Fruit fly (Drosophila melanogaster) whole organism, wandering third instar larva: ENCODE measurements around the gene wwk.

Experiments
- Abd-B ChIP-seq: fragments of >200 bp; optimal IDR thresholded peaks from 2 replicates; lab custom pipeline; 2017; ENCODE audit warnings: missing biosample characterization, missing genetic modification characterization
- CG32264 ChIP-seq: fragments of 200-800 bp; sonication (Bioruptor generic); optimal IDR thresholded peaks from 2 replicates; lab custom pipeline; 2016; ENCODE audit warnings: missing biosample characterization, missing genetic modification characterization
- CG9705 ChIP-seq: fragments of 200-800 bp; sonication (Bioruptor generic); optimal IDR thresholded peaks from 2 replicates; lab custom pipeline; 2018; ENCODE audit warnings: missing biosample characterization, mild to moderate bottlenecking, missing genetic modification characterization
- CrebA ChIP-seq: fragments of 200-800 bp; sonication (Bioruptor generic); optimal IDR thresholded peaks from 2 replicates; lab custom pipeline; 2016; ENCODE audit warnings: missing biosample characterization, mild to moderate bottlenecking, missing genetic modification characterization, borderline replicate concordance
- Dfd ChIP-seq: fragments of >200 bp; optimal IDR thresholded peaks from 2 replicates; lab custom pipeline; 2017; ENCODE audit warnings: missing biosample characterization, missing genetic modification characterization
- Dif ChIP-seq: fragments of 200-275, 200-300 bp; sonication (Bioruptor generic); optimal IDR thresholded peaks from 2 replicates; lab custom pipeline; 2018; ENCODE audit warnings: missing biosample characterization, missing genetic modification characterization; ENCODE audit not compliant: partially characterized antibody
- GATAd ChIP-seq: sonication (Bioruptor generic); optimal IDR thresholded peaks from 2 replicates; lab custom pipeline; 2016; ENCODE audit warnings: missing biosample characterization, missing genetic modification characterization
- HLH106 ChIP-seq: fragments of 200-800 bp; optimal IDR thresholded peaks from 3 replicates; lab custom pipeline; 2019; ENCODE audit warnings: missing biosample characterization, mild to moderate bottlenecking, missing genetic modification characterization, moderate library complexity
- Hnf4 ChIP-seq: fragments of 200-800 bp; sonication (Bioruptor generic); optimal IDR thresholded peaks from 2 replicates; lab custom pipeline; 2016; ENCODE audit warnings: missing biosample characterization, mild to moderate bottlenecking, missing genetic modification characterization
- Hr78 ChIP-seq: fragments of >200 bp; optimal IDR thresholded peaks from 2 replicates; lab custom pipeline; 2017; ENCODE audit warnings: missing biosample characterization, missing genetic modification characterization
- Hr83 ChIP-seq: fragments of 200-300 bp; sonication (Bioruptor generic); optimal IDR thresholded peaks from 2 replicates; lab custom pipeline; 2016; ENCODE audit warnings: missing biosample characterization, mild to moderate bottlenecking, missing genetic modification characterization, moderate library complexity; ENCODE audit not compliant: poor library complexity, severe bottlenecking
- Jra ChIP-seq: sonication (Bioruptor generic); optimal IDR thresholded peaks from 2 replicates; lab custom pipeline; 2016; ENCODE audit warnings: missing biosample characterization, missing genetic modification characterization
- Mio ChIP-seq: sonication (Bioruptor generic); optimal IDR thresholded peaks from 2 replicates; lab custom pipeline; 2016; ENCODE audit warnings: missing biosample characterization, missing genetic modification characterization
- Myc ChIP-seq: fragments of >200 bp; optimal IDR thresholded peaks from 2 replicates; lab custom pipeline; 2017
- N ChIP-seq: fragments of >200 bp; optimal IDR thresholded peaks from 2 replicates; lab custom pipeline; 2018; ENCODE audit warnings: missing biosample characterization, missing external identifiers, missing genetic modification characterization
- OdsH ChIP-seq: fragments of 200-800 bp; sonication (Bioruptor generic); optimal IDR thresholded peaks from 2 replicates; lab custom pipeline; 2016; ENCODE audit warnings: missing biosample characterization, mild to moderate bottlenecking, missing genetic modification characterization
- Rel ChIP-seq, 2 experiments: fragments of 200-800 bp; sonication (Bioruptor generic) in 1 of 2; optimal IDR thresholded peaks; 2 replicates in 1 of 2; 3 replicates in 1 of 2; lab custom pipeline; 2016 to 2019; ENCODE audit warnings: mild to moderate bottlenecking in 2 of 2, missing biosample characterization in 2 of 2, missing genetic modification characterization in 2 of 2, moderate library complexity in 1 of 2
- Sp1 ChIP-seq: fragments of 200-800 bp; sonication (Bioruptor generic); optimal IDR thresholded peaks from 3 replicates; lab custom pipeline; 2019; ENCODE audit warnings: missing biosample characterization, mild to moderate bottlenecking, missing genetic modification characterization, moderate library complexity
- Vsx2 ChIP-seq: fragments of 200-300, 225-300 bp; sonication (Bioruptor generic); optimal IDR thresholded peaks from 2 replicates; lab custom pipeline; 2018; ENCODE audit warnings: missing biosample characterization, missing genetic modification characterization; ENCODE audit not compliant: partially characterized antibody
- br ChIP-seq: fragments of 200-800 bp; sonication (Bioruptor generic); optimal IDR thresholded peaks from 2 replicates; lab custom pipeline; 2016; ENCODE audit warnings: missing biosample characterization, missing genetic modification characterization
- brk ChIP-seq: fragments of 200-800 bp; sonication (Bioruptor generic); optimal IDR thresholded peaks from 2 replicates; lab custom pipeline; 2016; ENCODE audit warnings: missing biosample characterization, mild to moderate bottlenecking, missing genetic modification characterization
- dmrt93B ChIP-seq: fragments of 200-800 bp; sonication (Bioruptor generic); optimal IDR thresholded peaks from 2 replicates; lab custom pipeline; 2018; ENCODE audit warnings: missing biosample characterization, mild to moderate bottlenecking, missing genetic modification characterization
- dsf ChIP-seq: sonication (Bioruptor generic); optimal IDR thresholded peaks from 2 replicates; lab custom pipeline; 2016; ENCODE audit warnings: missing biosample characterization, missing genetic modification characterization, borderline replicate concordance
- foxo ChIP-seq, 2 experiments: fragments of 200-800 bp; sonication (Bioruptor generic); optimal IDR thresholded peaks; 2 replicates in 1 of 2; 3 replicates in 1 of 2; lab custom pipeline; 2016 to 2017; ENCODE audit warnings: missing biosample characterization in 2 of 2, missing genetic modification characterization in 2 of 2
- fru ChIP-seq: fragments of 200-800 bp; sonication (Bioruptor generic); optimal IDR thresholded peaks from 3 replicates; lab custom pipeline; 2016; ENCODE audit warnings: missing biosample characterization, mild to moderate bottlenecking, missing genetic modification characterization
- h ChIP-seq: fragments of 200-800 bp; sonication (Bioruptor generic); optimal IDR thresholded peaks from 3 replicates; lab custom pipeline; 2016; ENCODE audit warnings: missing biosample characterization, mild to moderate bottlenecking, missing genetic modification characterization
- jim ChIP-seq: fragments of 175-275, 200-325 bp; sonication (Bioruptor generic); optimal IDR thresholded peaks from 2 replicates; lab custom pipeline; 2016; ENCODE audit warnings: missing biosample characterization, mild to moderate bottlenecking, missing genetic modification characterization
- lola ChIP-seq: fragments of >200 bp; optimal IDR thresholded peaks from 2 replicates; lab custom pipeline; 2017; ENCODE audit warnings: missing biosample characterization, missing genetic modification characterization
- pan ChIP-seq: fragments of >200 bp; optimal IDR thresholded peaks from 2 replicates; lab custom pipeline; 2017
- psq ChIP-seq: fragments of 200-800 bp; sonication (Bioruptor generic); optimal IDR thresholded peaks from 3 replicates; lab custom pipeline; 2017; ENCODE audit warnings: missing biosample characterization, mild to moderate bottlenecking, missing genetic modification characterization, moderate library complexity
- rgr ChIP-seq: fragments of 200-800 bp; sonication (Bioruptor generic); optimal IDR thresholded peaks from 3 replicates; lab custom pipeline; 2016; ENCODE audit warnings: missing biosample characterization, mild to moderate bottlenecking, missing genetic modification characterization
- sage ChIP-seq: fragments of 200-800 bp; sonication (Bioruptor generic); optimal IDR thresholded peaks from 2 replicates; lab custom pipeline; 2016; ENCODE audit warnings: missing biosample characterization, mild to moderate bottlenecking, missing genetic modification characterization
- sv ChIP-seq: fragments of 200-800 bp; sonication (Bioruptor generic); optimal IDR thresholded peaks from 3 replicates; lab custom pipeline; 2016; ENCODE audit warnings: missing biosample characterization, missing genetic modification characterization
- tai ChIP-seq: sonication (Bioruptor generic); optimal IDR thresholded peaks from 2 replicates; lab custom pipeline; 2016; ENCODE audit warnings: missing biosample characterization, missing genetic modification characterization
- usp ChIP-seq: fragments of >200 bp; optimal IDR thresholded peaks from 2 replicates; lab custom pipeline; 2017; ENCODE audit warnings: missing biosample characterization, missing genetic modification characterization
- woc ChIP-seq: sonication (Bioruptor generic); optimal IDR thresholded peaks from 2 replicates; lab custom pipeline; 2016; ENCODE audit warnings: missing biosample characterization, mild to moderate bottlenecking, missing genetic modification characterization

The wwk gene

DNA sequence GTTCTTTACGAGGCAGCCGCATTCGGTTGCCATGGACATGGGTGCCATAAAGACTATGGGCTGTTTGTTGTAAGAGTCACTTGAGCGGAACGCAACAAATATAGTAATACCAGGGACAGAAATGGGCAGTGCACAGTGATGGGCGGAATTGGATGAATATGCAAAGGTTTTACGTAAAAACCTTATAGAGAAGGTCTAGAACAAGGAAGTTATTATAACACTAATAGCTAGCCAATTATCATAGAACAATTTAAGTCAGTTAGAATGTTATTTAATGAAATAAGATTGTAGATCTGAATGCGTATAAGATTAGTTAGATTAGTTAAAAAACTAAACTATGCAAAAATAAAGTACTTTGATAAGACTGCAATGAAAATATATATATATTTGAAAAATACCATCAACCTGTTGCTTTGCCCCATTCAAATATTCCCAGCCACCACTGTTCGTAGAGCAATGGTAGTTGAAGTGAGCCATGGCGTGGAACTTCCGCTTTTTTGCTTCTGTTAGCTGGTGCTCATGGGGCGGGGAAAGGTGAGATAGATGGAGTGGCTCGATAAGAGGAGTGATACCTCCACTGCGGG, 21.7 kb upstream of the wwk start:
- TF ChIP-seq foxo (GFP tag; optimal IDR thresholded peaks at IDR 0.05; lab: Kevin White, UChicago) (no peak), Hr83 (no peak), Abd-B (GFP tag; lab: Kevin White, UChicago) (no peak), rgr (GFP tag; lab: Kevin White, UChicago) (no peak), N (GFP tag; lab: Kevin White, UChicago) (no peak), fru (GFP tag; lab: Kevin White, UChicago) (no peak), HLH106 (tag; lab: Kevin White, UChicago) (no peak), pan (lab: Kevin White, UChicago) (no peak), OdsH (GFP tag; lab: Kevin White, UChicago) (no peak), Myc (lab: Kevin White, UChicago) (no peak), tai (GFP tag; lab: Kevin White, UChicago) (no peak), GATAd (no peak), CG32264 (GFP tag; lab: Kevin White, UChicago) (no peak), brk (GFP tag; lab: Kevin White, UChicago) (no peak), dsf (GFP tag; lab: Kevin White, UChicago) (no peak), sage (GFP tag; lab: Kevin White, UChicago) (no peak), dmrt93B (GFP tag; lab: Kevin White, UChicago) (no peak)
- TF ChIP-seq, all 38 proteins: peak for 0

DNA sequence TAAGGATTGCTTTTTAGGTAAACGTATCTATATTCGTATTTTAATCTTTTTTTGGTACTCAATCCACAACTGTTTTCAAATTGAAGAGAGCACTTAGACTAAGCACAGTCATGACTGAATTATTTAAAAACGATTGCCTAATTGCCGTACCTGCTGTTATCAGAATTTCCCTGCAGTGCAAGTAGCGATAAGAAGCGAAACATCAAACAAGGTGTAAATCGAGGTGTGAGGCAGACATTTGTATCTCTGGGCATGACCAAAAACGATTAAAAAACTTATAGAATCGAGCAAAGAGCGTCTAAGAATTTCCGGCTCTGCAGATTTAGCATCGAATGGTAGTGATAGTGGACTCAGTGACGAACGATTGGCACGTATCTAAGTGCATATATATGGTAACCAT, 19.5 kb upstream of the wwk start:
- TF ChIP-seq rgr (GFP tag; lab: Kevin White, UChicago): no peak
- TF ChIP-seq OdsH (GFP tag; lab: Kevin White, UChicago): no peak
- TF ChIP-seq CG9705 (GFP tag; lab: Kevin White, UChicago): no peak
- TF ChIP-seq dsf (GFP tag; lab: Kevin White, UChicago): no peak
- no peak for TF ChIP-seq psq (GFP tag; lab: Kevin White, UChicago)
- TF ChIP-seq HLH106 (tag; lab: Kevin White, UChicago): no peak
- TF ChIP-seq pan (lab: Kevin White, UChicago): no peak
- no peak for TF ChIP-seq N (GFP tag; lab: Kevin White, UChicago)
- no peak for TF ChIP-seq h (GFP tag; lab: Kevin White, UChicago)
- TF ChIP-seq tai (GFP tag; lab: Kevin White, UChicago): no peak
- TF ChIP-seq sage (GFP tag; lab: Kevin White, UChicago): no peak
- no peak for TF ChIP-seq Vsx2
- TF ChIP-seq jim (GFP tag; lab: Kevin White, UChicago): no peak
- TF ChIP-seq GATAd: no peak
- no peak for TF ChIP-seq Sp1 (GFP tag; lab: Kevin White, UChicago)
- no peak for TF ChIP-seq dmrt93B (GFP tag; lab: Kevin White, UChicago)
- TF ChIP-seq Hr83: no peak
- TF ChIP-seq fru (GFP tag; lab: Kevin White, UChicago): no peak
- TF ChIP-seq Dfd (GFP tag; lab: Kevin White, UChicago): no peak
- no peak for TF ChIP-seq brk (GFP tag; lab: Kevin White, UChicago)

DNA sequence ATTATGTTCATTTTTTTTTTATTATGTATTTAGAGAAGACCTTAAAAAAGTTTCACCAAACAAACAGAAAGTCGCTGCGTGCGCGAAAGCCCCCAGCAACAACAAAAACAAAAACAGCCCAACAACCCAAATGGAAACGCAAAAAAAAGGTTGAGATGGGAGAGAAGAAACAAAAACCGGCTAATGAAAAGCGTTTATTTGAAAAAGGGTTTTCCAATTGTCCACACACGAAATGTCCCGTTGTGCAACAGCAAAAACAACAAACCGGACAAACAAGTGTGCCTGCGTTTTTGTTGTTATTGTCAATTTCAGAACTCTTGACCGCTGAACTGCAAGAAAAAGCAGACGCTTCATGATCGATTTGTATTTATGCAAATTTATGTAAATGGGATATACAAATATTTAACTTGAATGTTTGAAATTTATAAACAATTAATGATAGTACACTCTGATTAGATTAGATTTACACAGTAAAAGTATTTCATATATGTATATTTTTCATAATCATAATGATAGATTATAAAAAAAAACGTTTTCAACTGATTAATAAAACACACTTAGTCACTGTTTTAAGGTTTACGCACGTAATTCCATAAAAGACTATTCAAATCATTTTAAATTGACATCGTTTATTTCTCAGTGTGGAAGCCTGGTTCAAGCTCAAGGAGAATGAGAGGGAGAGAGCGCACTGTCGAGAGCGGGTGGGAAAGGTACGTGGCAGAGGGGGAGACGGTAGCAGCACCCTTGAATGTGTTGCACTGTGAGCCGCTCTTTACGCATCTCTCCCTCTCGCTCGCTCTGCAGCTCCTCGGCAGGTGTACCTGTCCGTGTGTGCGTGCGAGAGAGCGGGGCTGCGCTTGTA, 18.0 kb upstream of the wwk start:
- TF ChIP-seq usp (GFP tag; lab: Kevin White, UChicago) (no peak), h (GFP tag; lab: Kevin White, UChicago) (peak; percentile 84), HLH106 (tag; lab: Kevin White, UChicago) (peak; percentile 84), Vsx2 (peak; percentile 65), Mio (GFP tag; lab: Kevin White, UChicago) (no peak), brk (GFP tag; lab: Kevin White, UChicago) (peak; percentile 61), Sp1 (GFP tag; lab: Kevin White, UChicago) (peak; percentile 83), OdsH (GFP tag; lab: Kevin White, UChicago) (peak; percentile 81), GATAd (no peak), lola (GFP tag; lab: Kevin White, UChicago) (no peak), Myc (lab: Kevin White, UChicago) (no peak), dsf (GFP tag; lab: Kevin White, UChicago) (no peak), jim (GFP tag; lab: Kevin White, UChicago) (no peak), psq (GFP tag; lab: Kevin White, UChicago) (peak; percentile 81), Jra (GFP tag; lab: Kevin White, UChicago) (peak; percentile 6), N (GFP tag; lab: Kevin White, UChicago) (peak; percentile 43), woc (GFP tag; lab: Kevin White, UChicago) (peak; percentile 79), Dif (GFP tag; lab: Kevin White, UChicago) (peak; percentile 89), CrebA (GFP tag; lab: Kevin White, UChicago) (no peak), dmrt93B (GFP tag; lab: Kevin White, UChicago) (peak; percentile 75), sage (GFP tag; lab: Kevin White, UChicago) (peak; percentile 60), CG9705 (GFP tag; lab: Kevin White, UChicago) (peak; percentile 62), foxo (GFP tag; optimal IDR thresholded peaks at IDR 0.05; lab: Kevin White, UChicago) (peak in 1 of 2 experiments; percentile 88), rgr (GFP tag; lab: Kevin White, UChicago) (peak; percentile 85), Hr83 (peak; percentile 19), pan (lab: Kevin White, UChicago) (no peak), CG32264 (GFP tag; lab: Kevin White, UChicago) (no peak), Hnf4 (GFP tag; lab: Kevin White, UChicago) (peak; percentile 66), sv (GFP tag; lab: Kevin White, UChicago) (peak; percentile 48), Rel (GFP tag; optimal IDR thresholded peaks at IDR 0.05; lab: Kevin White, UChicago) (no peak), Rel (tag; optimal IDR thresholded peaks at IDR 0.05; lab: Kevin White, UChicago) (peak; percentile 13), tai (GFP tag; lab: Kevin White, UChicago) (no peak), Hr78 (GFP tag; lab: Kevin White, UChicago) (no peak), fru (GFP tag; lab: Kevin White, UChicago) (peak; percentile 80), br (GFP tag; lab: Kevin White, UChicago) (peak; percentile 70)
